Worm (Caenorhabditis elegans) whole organism, L2 larva: ENCODE data around the gene F41E7.9.
A peak's percentile ranks its signal among the peaks of the same experiment; 100 is the strongest.

Experiments used
- C34F6.9 ChIP-seq: fragments of 150-350 bp; optimal IDR thresholded peaks from 2 replicates; lab custom pipeline; 2014; ENCODE audit warnings: missing biosample characterization, missing genetic modification characterization
- F13H6.1 ChIP-seq: sonication (generic microtip); optimal IDR thresholded peaks from 2 replicates; lab custom pipeline; 2016; ENCODE audit warnings: missing genetic modification characterization, missing compliant biosample characterization
- R02D3.7 ChIP-seq: fragments of 150-350 bp; optimal IDR thresholded peaks from 2 replicates; lab custom pipeline; 2014; ENCODE audit warnings: missing biosample characterization, missing genetic modification characterization
- Y55F3AM.14 ChIP-seq: fragments of 200-800 bp; sonication (Bioruptor generic); optimal IDR thresholded peaks from 2 replicates; lab custom pipeline; 2018; ENCODE audit warnings: mild to moderate bottlenecking, missing genetic modification characterization, missing compliant biosample characterization
- ZK546.5 ChIP-seq: sonication (generic microtip); optimal IDR thresholded peaks from 2 replicates; lab custom pipeline; 2017; ENCODE audit warnings: missing biosample characterization, missing genetic modification characterization
- alr-1 ChIP-seq: fragments of 150-350 bp; optimal IDR thresholded peaks from 2 replicates; lab custom pipeline; 2014; ENCODE audit warnings: missing biosample characterization, missing genetic modification characterization
- ama-1 ChIP-seq: fragments of 150-350 bp; optimal IDR thresholded peaks from 2 replicates; lab custom pipeline; 2018; ENCODE audit warnings: inconsistent platforms
- blmp-1 ChIP-seq: sonication (generic microtip); optimal IDR thresholded peaks from 2 replicates; lab custom pipeline; 2017; ENCODE audit warnings: missing genetic modification characterization, mild to moderate bottlenecking, missing compliant biosample characterization, antibody characterized with exemption, moderate library complexity; ENCODE audit not compliant: insufficient read depth
- ceh-16 ChIP-seq: fragments of 150-350 bp; optimal IDR thresholded peaks from 2 replicates; lab custom pipeline; 2014; ENCODE audit warnings: missing biosample characterization, missing genetic modification characterization
- crh-2 ChIP-seq: sonication (generic microtip); optimal IDR thresholded peaks from 2 replicates; lab custom pipeline; 2017; ENCODE audit warnings: missing biosample characterization, missing genetic modification characterization
- dmd-4 ChIP-seq: sonication (generic microtip); optimal IDR thresholded peaks from 2 replicates; lab custom pipeline; 2017; ENCODE audit warnings: missing biosample characterization, missing genetic modification characterization
- egl-27 ChIP-seq: sonication (generic microtip); optimal IDR thresholded peaks from 3 replicates; lab custom pipeline; 2017; ENCODE audit warnings: missing biosample characterization, missing genetic modification reagents, missing genetic modification characterization
- elt-1 ChIP-seq: fragments of 150-350 bp; optimal IDR thresholded peaks from 2 replicates; lab custom pipeline; 2014; ENCODE audit warnings: missing biosample characterization, missing genetic modification characterization
- elt-3 ChIP-seq: sonication (generic microtip); optimal IDR thresholded peaks from 2 replicates; lab custom pipeline; 2017; ENCODE audit warnings: missing biosample characterization, missing genetic modification characterization
- fos-1 ChIP-seq: fragments of 150-350 bp; optimal IDR thresholded peaks from 2 replicates; lab custom pipeline; 2014; ENCODE audit warnings: missing biosample characterization, missing genetic modification characterization
- gmeb-1 ChIP-seq: fragments of 150-350 bp; optimal IDR thresholded peaks from 2 replicates; lab custom pipeline; 2014; ENCODE audit warnings: missing biosample characterization, missing genetic modification characterization
- lin-13 ChIP-seq: fragments of 150-350 bp; optimal IDR thresholded peaks from 2 replicates; lab custom pipeline; 2014; ENCODE audit warnings: missing biosample characterization, missing genetic modification reagents, missing genetic modification characterization
- lin-39 ChIP-seq: fragments of 150-350 bp; optimal IDR thresholded peaks from 2 replicates; lab custom pipeline; 2014; ENCODE audit warnings: missing biosample characterization, missing genetic modification reagents, missing genetic modification characterization
- lsy-2 ChIP-seq, 2 experiments: fragments of 150-350 bp in 1 of 2; sonication (generic microtip) in 1 of 2; optimal IDR thresholded peaks; 2 replicates each; lab custom pipeline; 2014 to 2017; ENCODE audit warnings: missing biosample characterization in 2 of 2, missing genetic modification characterization in 2 of 2
- mab-5 ChIP-seq: fragments of 150-350 bp; optimal IDR thresholded peaks from 2 replicates; lab custom pipeline; 2014; ENCODE audit warnings: missing biosample characterization, missing genetic modification characterization
- mbf-1 ChIP-seq: sonication (generic microtip); optimal IDR thresholded peaks from 2 replicates; lab custom pipeline; 2017; ENCODE audit warnings: missing biosample characterization, missing genetic modification characterization
- mdl-1 ChIP-seq, 2 experiments: fragments of 150-350 bp in 1 of 2; sonication (generic microtip) in 1 of 2; optimal IDR thresholded peaks; 2 replicates each; lab custom pipeline; 2017; ENCODE audit warnings: missing biosample characterization in 2 of 2, missing genetic modification characterization in 2 of 2
- nhr-10 ChIP-seq: sonication (generic microtip); optimal IDR thresholded peaks from 2 replicates; lab custom pipeline; 2017; ENCODE audit warnings: missing biosample characterization, missing genetic modification characterization
- nhr-12 ChIP-seq: fragments of 150-350 bp; optimal IDR thresholded peaks from 2 replicates; lab custom pipeline; 2014; ENCODE audit warnings: missing biosample characterization, missing genetic modification characterization
- nhr-129 ChIP-seq: fragments of 150-350 bp; optimal IDR thresholded peaks from 2 replicates; lab custom pipeline; 2014; ENCODE audit warnings: missing biosample characterization, missing genetic modification characterization
- nhr-21 ChIP-seq: fragments of 150-350 bp; optimal IDR thresholded peaks from 2 replicates; lab custom pipeline; 2014; ENCODE audit warnings: missing biosample characterization, missing genetic modification characterization
- nhr-23 ChIP-seq: fragments of 150-350 bp; optimal IDR thresholded peaks from 2 replicates; lab custom pipeline; 2014; ENCODE audit warnings: missing biosample characterization, missing genetic modification reagents, missing genetic modification characterization
- nhr-237 ChIP-seq: fragments of 150-350 bp; optimal IDR thresholded peaks from 2 replicates; lab custom pipeline; 2014; ENCODE audit warnings: missing biosample characterization, missing genetic modification characterization
- nhr-25 ChIP-seq: fragments of 150-350 bp; sonication (generic microtip); optimal IDR thresholded peaks from 3 replicates; lab custom pipeline; 2014; ENCODE audit warnings: missing biosample characterization, missing genetic modification characterization
- nhr-6 ChIP-seq: fragments of 150-350 bp; optimal IDR thresholded peaks from 2 replicates; lab custom pipeline; 2014; ENCODE audit warnings: missing biosample characterization, missing genetic modification characterization
- nhr-77 ChIP-seq: fragments of 150-350 bp; optimal IDR thresholded peaks from 2 replicates; lab custom pipeline; 2014; ENCODE audit warnings: missing biosample characterization, missing genetic modification characterization
- peb-1 ChIP-seq: fragments of 150-350 bp; optimal IDR thresholded peaks from 2 replicates; lab custom pipeline; 2014; ENCODE audit warnings: missing biosample characterization, missing genetic modification characterization
- sem-4 ChIP-seq: fragments of 150-350 bp; optimal IDR thresholded peaks from 2 replicates; lab custom pipeline; 2014; ENCODE audit warnings: missing biosample characterization, missing genetic modification reagents, missing genetic modification characterization
- skn-1 ChIP-seq: sonication (generic microtip); optimal IDR thresholded peaks from 2 replicates; lab custom pipeline; 2017; ENCODE audit warnings: missing biosample characterization, missing genetic modification characterization
- sma-3 ChIP-seq: sonication (generic microtip); optimal IDR thresholded peaks from 2 replicates; lab custom pipeline; 2016; ENCODE audit warnings: missing genetic modification reagents, missing genetic modification characterization, missing compliant biosample characterization
- sma-9 ChIP-seq, 2 experiments: fragments of 150-350 bp in 1 of 2; sonication (generic microtip) in 1 of 2; optimal IDR thresholded peaks; 2 replicates each; lab custom pipeline; 2014 to 2016; ENCODE audit warnings: missing genetic modification characterization in 2 of 2, mild to moderate bottlenecking in 1 of 2, missing biosample characterization in 1 of 2, missing compliant biosample characterization in 1 of 2, missing genetic modification reagents in 1 of 2, moderate library complexity in 1 of 2
- unc-39 ChIP-seq: fragments of 150-350 bp; optimal IDR thresholded peaks from 2 replicates; lab custom pipeline; 2014; ENCODE audit warnings: missing biosample characterization, missing genetic modification characterization
- unc-55 ChIP-seq: fragments of 150-350 bp; sonication (generic microtip); optimal IDR thresholded peaks from 3 replicates; lab custom pipeline; 2014; ENCODE audit warnings: missing biosample characterization, missing genetic modification reagents, missing genetic modification characterization
- unc-62 ChIP-seq: fragments of 150-350 bp; optimal IDR thresholded peaks from 2 replicates; lab custom pipeline; 2014; ENCODE audit warnings: missing biosample characterization, missing genetic modification reagents, missing genetic modification characterization
- zag-1 ChIP-seq: fragments of 150-350 bp; optimal IDR thresholded peaks from 2 replicates; lab custom pipeline; 2014; ENCODE audit warnings: missing biosample characterization, missing genetic modification characterization
- ztf-4 ChIP-seq: fragments of 150-350 bp; optimal IDR thresholded peaks from 2 replicates; lab custom pipeline; 2014; ENCODE audit warnings: missing biosample characterization, missing genetic modification characterization

The F41E7.9 gene

ce11 chrX:10332035-10332614, 16.3 kb upstream of the F41E7.9 start:
- TF ChIP-seq sma-9 (GFP tag; optimal IDR thresholded peaks at IDR 0.05; lab: Kevin White, UChicago) (peak; percentile 91), sma-9 (tag; optimal IDR thresholded peaks at IDR 0.05; lab: Kevin White, UChicago) (no peak), gmeb-1 (tag; lab: Kevin White, UChicago) (no peak), nhr-25 (tag; lab: Kevin White, UChicago) (no peak), elt-3 (tag; lab: Kevin White, UChicago) (no peak), R02D3.7 (no peak), dmd-4 (tag; lab: Kevin White, UChicago) (no peak), lin-13 (GFP tag; lab: Kevin White, UChicago) (peak; percentile 6), C34F6.9 (tag; lab: Kevin White, UChicago) (peak; percentile 48), alr-1 (no peak), nhr-129 (tag; lab: Kevin White, UChicago) (peak; percentile 50), F13H6.1 (tag; lab: Kevin White, UChicago) (peak; percentile 39), mab-5 (no peak), crh-2 (tag; lab: Kevin White, UChicago) (peak; percentile 27), nhr-237 (tag; lab: Kevin White, UChicago) (no peak), nhr-10 (tag; lab: Kevin White, UChicago) (no peak), blmp-1 (peak; percentile 26), nhr-12 (no peak), egl-27 (peak; percentile 47), fos-1 (tag; lab: Kevin White, UChicago) (peak; percentile 40), ZK546.5 (no peak), skn-1 (tag; lab: Kevin White, UChicago) (no peak), sma-3 (GFP tag; lab: Kevin White, UChicago) (peak; percentile 77), peb-1 (tag; lab: Kevin White, UChicago) (no peak), unc-55 (no peak), ama-1 (no peak), nhr-6 (tag; lab: Kevin White, UChicago) (peak; percentile 2), mbf-1 (tag; lab: Kevin White, UChicago) (no peak), nhr-77 (no peak), elt-1 (tag; lab: Kevin White, UChicago) (no peak), nhr-21 (peak; percentile 39), lsy-2 (tag; optimal IDR thresholded peaks at IDR 0.05; lab: Kevin White, UChicago) (peak in 1 of 2 experiments; percentile 37), mdl-1 (tag; optimal IDR thresholded peaks at IDR 0.05; lab: Kevin White, UChicago) (no peak), sem-4 (peak; percentile 68)

- no peak for TF ChIP-seq unc-39 (tag; lab: Kevin White, UChicago)
- no peak for TF ChIP-seq nhr-25 (tag; lab: Kevin White, UChicago)
- TF ChIP-seq nhr-23 (tag; lab: Kevin White, UChicago) = no peak
- TF ChIP-seq lin-13 (GFP tag; lab: Kevin White, UChicago) = no peak
- TF ChIP-seq skn-1 (tag; lab: Kevin White, UChicago) = no peak
- no peak for TF ChIP-seq nhr-129 (tag; lab: Kevin White, UChicago)
- TF ChIP-seq blmp-1 = no peak
- TF ChIP-seq ztf-4 (tag; lab: Kevin White, UChicago) = no peak
- no peak for TF ChIP-seq Y55F3AM.14
- no peak for TF ChIP-seq lin-39 (tag; lab: Kevin White, UChicago)
- no peak for TF ChIP-seq zag-1
- TF ChIP-seq unc-62 (GFP tag; lab: Kevin White, UChicago) = no peak
- no peak for TF ChIP-seq ceh-16 (tag; lab: Kevin White, UChicago)
These were observed 11.7 kb upstream of the F41E7.9 start, which contains the start of gene acl-5 for ce11 chrX:10327323-10328022. Gene acl-5 (minus strand): TSS chrX:10327456.
